Worm (Caenorhabditis elegans) whole organism, L1 larva: Measurements from ENCODE around the gene inf-1.

Experiments used
- C04F5.9 ChIP-seq: sonication (generic microtip); optimal IDR thresholded peaks from 2 replicates; lab custom pipeline; 2016; ENCODE audit warnings: missing genetic modification characterization, missing compliant biosample characterization
- C16A3.4 ChIP-seq: fragments of 150-350 bp; optimal IDR thresholded peaks from 2 replicates; lab custom pipeline; 2014; ENCODE audit warnings: missing biosample characterization, missing genetic modification characterization
- F16B12.6 ChIP-seq: fragments of 150-350 bp; optimal IDR thresholded peaks from 2 replicates; lab custom pipeline; 2014; ENCODE audit warnings: missing biosample characterization, missing genetic modification characterization
- aly-2 ChIP-seq: fragments of 150-350 bp; optimal IDR thresholded peaks from 2 replicates; lab custom pipeline; 2014; ENCODE audit warnings: missing biosample characterization, missing genetic modification characterization
- ama-1 ChIP-seq: fragments of 150-350 bp; optimal IDR thresholded peaks from 2 replicates; lab custom pipeline; 2014
- ceh-90 ChIP-seq: sonication (generic microtip); optimal IDR thresholded peaks from 2 replicates; lab custom pipeline; 2016; ENCODE audit warnings: missing genetic modification characterization, missing compliant biosample characterization
- ces-1 ChIP-seq: fragments of 150-350 bp; optimal IDR thresholded peaks from 2 replicates; lab custom pipeline; 2014; ENCODE audit warnings: missing biosample characterization, missing genetic modification reagents, missing genetic modification characterization
- efl-1 ChIP-seq, 4 experiments: fragments of 150-350 bp; optimal IDR thresholded peaks in 3 of 4; peaks in 1 of 4; 1 replicate in 1 of 4; 2 replicates in 3 of 4; lab custom pipeline; 2014; ENCODE audit warnings: missing biosample characterization in 2 of 4, missing genetic modification characterization in 2 of 4, missing genetic modification reagents in 2 of 4
- egl-27 ChIP-seq, 2 experiments: fragments of 150-350 bp in 1 of 2; sonication (generic microtip); optimal IDR thresholded peaks; 3 replicates each; lab custom pipeline; 2017 to 2018; ENCODE audit warnings: missing biosample characterization in 2 of 2, missing genetic modification characterization in 2 of 2, missing genetic modification reagents in 2 of 2
- fkh-10 ChIP-seq: sonication (generic microtip); optimal IDR thresholded peaks from 2 replicates; lab custom pipeline; 2017; ENCODE audit warnings: missing biosample characterization, missing genetic modification reagents, missing genetic modification characterization
- fkh-8 ChIP-seq: sonication (generic microtip); optimal IDR thresholded peaks from 2 replicates; lab custom pipeline; 2016; ENCODE audit warnings: mild to moderate bottlenecking, missing genetic modification characterization, missing compliant biosample characterization
- grh-1 ChIP-seq: fragments of 200-800 bp; sonication (Bioruptor generic); IDR thresholded peaks from 2 replicates; pipeline ENCODE4 v1.3.6; 2022; ENCODE audit warnings: missing genetic modification reagents, missing genetic modification characterization, missing compliant biosample characterization
- hlh-17 ChIP-seq: fragments of 200-800 bp; sonication (Bioruptor generic); optimal IDR thresholded peaks from 2 replicates; lab custom pipeline; 2018; ENCODE audit warnings: missing genetic modification characterization, mild to moderate bottlenecking, missing compliant biosample characterization, moderate library complexity, borderline replicate concordance
- hlh-4 ChIP-seq: sonication (generic microtip); optimal IDR thresholded peaks from 2 replicates; lab custom pipeline; 2016; ENCODE audit warnings: mild to moderate bottlenecking, missing genetic modification characterization, missing compliant biosample characterization
- jun-1 ChIP-seq: fragments of 150-350 bp; optimal IDR thresholded peaks from 2 replicates; lab custom pipeline; 2014; ENCODE audit warnings: missing biosample characterization, missing genetic modification reagents, missing genetic modification characterization
- lin-14 ChIP-seq: fragments of 200-800 bp; sonication (Bioruptor generic); optimal IDR thresholded peaks from 2 replicates; lab custom pipeline; 2018; ENCODE audit warnings: mild to moderate bottlenecking, missing genetic modification characterization, moderate library complexity, missing compliant biosample characterization
- lin-39 ChIP-seq: fragments of 150-350 bp; optimal IDR thresholded peaks from 2 replicates; lab custom pipeline; 2014; ENCODE audit warnings: missing biosample characterization, missing genetic modification reagents, missing genetic modification characterization
- lir-3 ChIP-seq: sonication (generic microtip); optimal IDR thresholded peaks from 2 replicates; lab custom pipeline; 2016; ENCODE audit warnings: mild to moderate bottlenecking, missing genetic modification characterization, moderate library complexity, missing compliant biosample characterization; ENCODE audit not compliant: poor library complexity
- lsy-2 ChIP-seq, 2 experiments: fragments of 150-350 bp; optimal IDR thresholded peaks; 2 replicates each; lab custom pipeline; 2014; ENCODE audit warnings: missing biosample characterization in 2 of 2, missing genetic modification characterization in 2 of 2
- mef-2 ChIP-seq: fragments of 150-350 bp; optimal IDR thresholded peaks from 2 replicates; lab custom pipeline; 2014; ENCODE audit warnings: missing biosample characterization, missing genetic modification characterization
- nhr-11 ChIP-seq: fragments of 150-350 bp; optimal IDR thresholded peaks from 2 replicates; lab custom pipeline; 2014; ENCODE audit warnings: missing biosample characterization, missing genetic modification characterization
- nhr-19 ChIP-seq: fragments of 200-800 bp; sonication (Bioruptor generic); conservative IDR thresholded peaks from 2 replicates; pipeline ENCODE4 v1.3.6; 2022; ENCODE audit warnings: missing genetic modification characterization, missing compliant biosample characterization
- nhr-237 ChIP-seq: fragments of 150-350 bp; optimal IDR thresholded peaks from 2 replicates; lab custom pipeline; 2014; ENCODE audit warnings: missing biosample characterization, missing genetic modification characterization
- nhr-28 ChIP-seq: fragments of 150-350 bp; optimal IDR thresholded peaks from 2 replicates; lab custom pipeline; 2014; ENCODE audit warnings: missing biosample characterization, missing genetic modification characterization
- nhr-47 ChIP-seq: sonication (generic microtip); optimal IDR thresholded peaks from 2 replicates; lab custom pipeline; 2016; ENCODE audit warnings: mild to moderate bottlenecking, missing genetic modification characterization, moderate library complexity, missing compliant biosample characterization
- nhr-71 ChIP-seq: sonication (generic microtip); optimal IDR thresholded peaks from 2 replicates; lab custom pipeline; 2016; ENCODE audit warnings: mild to moderate bottlenecking, missing genetic modification characterization, moderate library complexity, missing compliant biosample characterization
- nhr-76 ChIP-seq: sonication (generic microtip); optimal IDR thresholded peaks from 2 replicates; lab custom pipeline; 2017; ENCODE audit warnings: missing biosample characterization, missing genetic modification characterization
- nhr-84 ChIP-seq: sonication (generic microtip); optimal IDR thresholded peaks from 2 replicates; lab custom pipeline; 2017; ENCODE audit warnings: missing biosample characterization, missing genetic modification characterization
- nhr-90 ChIP-seq: sonication (generic microtip); optimal IDR thresholded peaks from 2 replicates; lab custom pipeline; 2016; ENCODE audit warnings: mild to moderate bottlenecking, missing genetic modification characterization, missing compliant biosample characterization; ENCODE audit not compliant: poor library complexity
- rnt-1 ChIP-seq: sonication (generic microtip); optimal IDR thresholded peaks from 2 replicates; lab custom pipeline; 2016; ENCODE audit warnings: mild to moderate bottlenecking, missing genetic modification characterization, moderate library complexity, missing compliant biosample characterization
- skn-1 ChIP-seq: fragments of 150-350 bp; optimal IDR thresholded peaks from 2 replicates; lab custom pipeline; 2014; ENCODE audit warnings: missing biosample characterization, missing genetic modification characterization
- sup-37 ChIP-seq: fragments of 200-800 bp; sonication (Bioruptor generic); optimal IDR thresholded peaks from 2 replicates; lab custom pipeline; 2018; ENCODE audit warnings: mild to moderate bottlenecking, missing genetic modification characterization, missing compliant biosample characterization
- swsn-7 ChIP-seq: sonication (generic microtip); optimal IDR thresholded peaks from 2 replicates; lab custom pipeline; 2016; ENCODE audit warnings: missing genetic modification characterization, missing compliant biosample characterization
- unc-130 ChIP-seq: fragments of 150-350 bp; optimal IDR thresholded peaks from 2 replicates; lab custom pipeline; 2017; ENCODE audit warnings: missing biosample characterization, missing genetic modification characterization, inconsistent platforms
- unc-30 ChIP-seq: sonication (generic microtip); optimal IDR thresholded peaks from 2 replicates; lab custom pipeline; 2017; ENCODE audit warnings: missing biosample characterization, missing genetic modification characterization
- unc-86 ChIP-seq: sonication (generic microtip); optimal IDR thresholded peaks from 2 replicates; lab custom pipeline; 2016; ENCODE audit warnings: missing genetic modification characterization, missing compliant biosample characterization
- unc-98 ChIP-seq: fragments of 200-800 bp; sonication (Bioruptor generic); IDR thresholded peaks from 2 replicates; pipeline ENCODE4 v1.3.6; 2022; ENCODE audit warnings: missing genetic modification characterization, missing compliant biosample characterization
- vab-15 ChIP-seq: sonication (generic microtip); optimal IDR thresholded peaks from 2 replicates; lab custom pipeline; 2017; ENCODE audit warnings: missing genotype, mild to moderate bottlenecking, missing genetic modification characterization, missing compliant biosample characterization
- xbp-1 ChIP-seq: sonication (generic microtip); optimal IDR thresholded peaks from 2 replicates; lab custom pipeline; 2016; ENCODE audit warnings: missing genetic modification characterization, missing compliant biosample characterization
- zag-1 ChIP-seq: fragments of 150-350 bp; optimal IDR thresholded peaks from 2 replicates; lab custom pipeline; 2014; ENCODE audit warnings: missing biosample characterization, missing genetic modification characterization
- zip-4 ChIP-seq: fragments of 200-800 bp; sonication (Bioruptor generic); optimal IDR thresholded peaks from 2 replicates; lab custom pipeline; 2018; ENCODE audit warnings: mild to moderate bottlenecking, missing genetic modification characterization, moderate library complexity, missing compliant biosample characterization
- ztf-11 ChIP-seq, 2 experiments: sonication (generic microtip); optimal IDR thresholded peaks; 2 replicates each; lab custom pipeline; 2016 to 2017; ENCODE audit warnings: missing genetic modification characterization in 2 of 2, missing biosample characterization in 1 of 2, missing compliant biosample characterization in 1 of 2

inf-1 gene

DNA sequence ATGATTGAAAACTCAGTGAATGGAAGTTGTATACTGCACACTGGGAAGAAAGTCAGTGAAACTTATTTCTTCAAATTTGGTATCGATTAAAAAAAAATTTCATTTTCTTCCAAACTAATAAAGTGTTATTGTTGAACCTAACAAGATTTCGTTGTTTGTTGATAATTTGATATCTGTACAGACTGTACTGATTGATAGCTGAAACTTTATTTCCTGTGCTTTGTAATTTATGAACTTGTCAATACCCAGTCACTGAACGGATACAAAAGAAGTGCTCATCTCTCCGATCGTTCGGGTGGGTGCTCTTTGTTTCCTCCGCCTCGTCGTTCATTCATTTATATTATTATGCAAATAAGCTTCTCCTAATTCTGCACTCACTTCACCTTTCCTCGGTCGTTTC, 39.2 kb downstream of the inf-1 start, which contains the start of gene F31E3.12:
Gene F31E3.12, plus strand, starts transcription at position 301 of the 400 bp plus-strand sequence.
- no peak for TF ChIP-seq vab-15

DNA sequence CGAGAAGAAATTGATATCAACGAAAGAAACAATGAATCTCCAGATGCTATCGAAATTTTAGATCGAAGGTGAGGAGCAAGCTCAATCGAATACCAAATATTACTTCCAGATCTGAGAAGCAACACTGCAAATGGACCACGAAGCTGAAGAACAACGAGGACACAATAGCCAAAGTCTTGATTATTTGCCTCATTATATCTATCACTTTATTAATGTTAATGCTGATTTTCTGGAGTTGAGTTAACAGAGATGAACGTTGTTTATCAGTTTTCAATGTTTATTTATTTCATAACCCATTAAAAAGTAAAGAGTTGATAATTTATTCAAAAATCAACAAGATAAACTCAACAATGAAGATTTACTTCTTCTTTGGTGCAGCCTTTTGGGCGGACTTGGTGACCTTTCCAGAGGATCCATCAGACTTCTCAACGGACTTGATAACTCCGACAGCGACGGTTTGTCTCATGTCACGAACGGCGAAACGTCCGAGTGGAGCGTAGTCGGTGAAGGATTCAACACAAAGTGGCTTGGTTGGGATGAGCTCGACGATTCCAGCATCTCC, 39.9 kb downstream of the inf-1 start:
- TF ChIP-seq C04F5.9 (tag; lab: Kevin White, UChicago) (no peak), nhr-237 (tag; lab: Kevin White, UChicago) (no peak), nhr-90 (tag; lab: Kevin White, UChicago) (peak; percentile 19), fkh-8 (tag; lab: Kevin White, UChicago) (no peak), ztf-11 (tag; optimal IDR thresholded peaks at IDR 0.05; lab: Kevin White, UChicago) (no peak), lin-14 (GFP tag; lab: Kevin White, UChicago) (no peak), unc-98 (GFP tag; lab: Robert Waterston, UW) (no peak), rnt-1 (tag; lab: Kevin White, UChicago) (peak; percentile 2), efl-1 (optimal IDR thresholded peaks at IDR 0.05; lab: Kevin White, UChicago) (peak; percentile 18), efl-1 (GFP tag; optimal IDR thresholded peaks at IDR 0.05 in 1 of 2; lab: Kevin White, UChicago) (peak in 1 of 2 experiments; percentile 81), aly-2 (peak; percentile 91), lsy-2 (tag; optimal IDR thresholded peaks at IDR 0.05; lab: Kevin White, UChicago) (peak in 1 of 2 experiments; percentile 53), hlh-17 (no peak), ama-1 (lab: Kevin White, UChicago) (peak; percentile 33), nhr-11 (tag; lab: Kevin White, UChicago) (no peak), mef-2 (tag; lab: Kevin White, UChicago) (no peak), nhr-71 (tag; lab: Kevin White, UChicago) (peak; percentile 9), nhr-28 (tag; lab: Kevin White, UChicago) (no peak), lin-39 (tag; lab: Kevin White, UChicago) (no peak), C16A3.4 (no peak), nhr-47 (tag; lab: Kevin White, UChicago) (peak; percentile 29), nhr-84 (tag; lab: Kevin White, UChicago) (no peak)
- TF ChIP-seq, all 84 proteins: peak for 8

DNA sequence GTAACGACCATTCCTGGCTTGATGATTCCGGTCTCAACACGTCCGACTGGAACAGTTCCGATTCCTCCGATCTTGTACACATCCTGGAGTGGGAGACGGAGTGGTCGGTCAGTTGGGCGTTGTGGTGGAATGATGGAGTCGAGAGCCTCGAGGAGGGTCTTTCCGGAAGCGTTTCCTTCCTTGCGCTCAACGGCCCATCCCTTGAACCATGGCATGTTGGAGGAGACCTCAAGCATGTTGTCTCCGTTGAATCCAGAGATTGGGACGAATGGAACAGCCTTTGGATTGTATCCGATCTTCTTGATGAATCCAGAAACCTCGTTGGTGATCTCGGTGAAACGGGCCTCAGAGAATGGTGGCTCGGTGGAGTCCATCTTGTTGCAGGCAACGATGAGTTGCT, 40.8 kb downstream of the inf-1 start:
- TF ChIP-seq rnt-1 (tag; lab: Kevin White, UChicago) (peak; percentile 8), lin-39 (tag; lab: Kevin White, UChicago) (no peak)
- TF ChIP-seq, all 84 proteins: peak for 1

DNA sequence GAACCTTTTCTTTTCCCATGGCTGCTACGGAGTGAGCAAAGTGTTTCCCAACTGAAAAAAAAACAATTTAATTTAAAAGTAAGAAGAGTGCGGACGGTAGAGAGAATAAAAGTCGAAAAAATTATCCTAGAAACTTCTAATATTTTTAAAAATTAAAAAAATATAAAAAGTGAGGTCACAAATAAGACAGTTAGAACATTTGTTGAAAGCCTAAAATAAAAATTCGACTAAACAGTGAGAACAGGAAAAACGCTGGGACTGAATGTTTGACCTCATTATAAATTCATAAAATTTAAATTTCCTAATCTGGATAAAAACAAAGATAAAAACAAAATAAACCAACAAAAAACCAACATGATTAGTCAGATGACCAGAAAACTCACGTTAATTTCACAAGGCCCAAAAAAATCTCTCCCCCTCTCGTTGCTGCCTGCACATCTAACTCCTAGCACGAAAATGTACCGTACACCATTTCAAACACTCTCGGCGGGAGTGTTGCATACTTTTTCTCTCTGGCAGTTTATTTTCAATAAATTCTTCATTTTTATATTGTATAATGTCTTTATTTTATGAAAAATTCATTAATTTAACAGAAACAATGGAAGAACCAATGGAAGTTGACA, 41.8 kb downstream of the inf-1 start, which contains the start of the genes eef-1A.1 and rfc-4:
Gene eef-1A.1, minus strand, starts transcription at position 51 of the 623 bp plus-strand sequence.
Gene rfc-4, plus strand, starts transcription at position 592 of the 623 bp plus-strand sequence.
- TF ChIP-seq egl-27 (tag; optimal IDR thresholded peaks at IDR 0.05; lab: Kevin White, UChicago) (peak in 1 of 2 experiments; percentile 5), hlh-4 (tag; lab: Kevin White, UChicago) (no peak), nhr-76 (tag; lab: Kevin White, UChicago) (no peak), lir-3 (tag; lab: Kevin White, UChicago) (peak; percentile 91), zag-1 (tag; lab: Kevin White, UChicago) (peak; percentile 81), nhr-47 (tag; lab: Kevin White, UChicago) (peak; percentile 97), unc-30 (no peak), C16A3.4 (peak; percentile 99), jun-1 (tag; lab: Kevin White, UChicago) (peak; percentile 95), skn-1 (peak; percentile 98), lin-39 (tag; lab: Kevin White, UChicago) (peak; percentile 91), fkh-8 (tag; lab: Kevin White, UChicago) (peak; percentile 98), F16B12.6 (tag; lab: Kevin White, UChicago) (peak; percentile 77), mef-2 (tag; lab: Kevin White, UChicago) (peak; percentile 64), sup-37 (peak; percentile 54), xbp-1 (tag; lab: Kevin White, UChicago) (peak; percentile 97), nhr-71 (tag; lab: Kevin White, UChicago) (peak; percentile 98), ces-1 (GFP tag; lab: Kevin White, UChicago) (no peak), grh-1 (GFP tag; lab: Robert Waterston, UW) (peak; percentile 92), C04F5.9 (tag; lab: Kevin White, UChicago) (peak; percentile 99), nhr-11 (tag; lab: Kevin White, UChicago) (peak; percentile 90), zip-4 (peak; percentile 86), fkh-10 (GFP tag; lab: Kevin White, UChicago) (peak; percentile 92), aly-2 (peak; percentile 93), ceh-90 (tag; lab: Kevin White, UChicago) (peak; percentile 59), swsn-7 (tag; lab: Kevin White, UChicago) (peak; percentile 97), unc-86 (tag; lab: Kevin White, UChicago) (peak; percentile 93), ztf-11 (tag; optimal IDR thresholded peaks at IDR 0.05; lab: Kevin White, UChicago) (peak in 1 of 2 experiments; percentile 85), unc-130 (peak; percentile 95), efl-1 (optimal IDR thresholded peaks at IDR 0.05; lab: Kevin White, UChicago) (peak; percentile 98), efl-1 (GFP tag; optimal IDR thresholded peaks at IDR 0.05 in 1 of 2; lab: Kevin White, UChicago) (peak; percentile 94 to 99), nhr-19 (peak; percentile 98)
